Fruit fly (Drosophila melanogaster) whole organism, embryonic: Measurements from ENCODE around the gene RpS3.

Experiments
- Ada2b ChIP-seq: fragments of 200-800 bp; sonication (Bioruptor generic); IDR thresholded peaks from 2 replicates; pipeline ENCODE4 v1.3.6; 2022; ENCODE audit warnings: missing biosample characterization, missing genetic modification characterization
- Atf3 ChIP-seq: fragments of 200-800 bp; sonication (Bioruptor generic); optimal IDR thresholded peaks from 3 replicates; lab custom pipeline; 2016; ENCODE audit warnings: missing biosample characterization, missing genetic modification characterization
- Atf6 ChIP-seq: fragments of 200-800 bp; sonication (Bioruptor generic); IDR thresholded peaks from 2 replicates; pipeline ENCODE4 v1.3.6; 2022; ENCODE audit warnings: missing biosample characterization, missing genetic modification characterization
- CG10431 ChIP-seq: fragments of 200-800 bp; sonication (Bioruptor generic); optimal IDR thresholded peaks from 3 replicates; lab custom pipeline; 2018; ENCODE audit warnings: missing biosample characterization, mild to moderate bottlenecking, missing genetic modification characterization
- CG10543 ChIP-seq: fragments of 200-800 bp; sonication (Bioruptor generic); optimal IDR thresholded peaks from 3 replicates; lab custom pipeline; 2017; ENCODE audit warnings: missing biosample characterization, mild to moderate bottlenecking, missing genetic modification characterization, moderate library complexity
- CG11723 ChIP-seq: fragments of 200-800 bp; sonication (Bioruptor generic); optimal IDR thresholded peaks from 2 replicates; lab custom pipeline; 2017; ENCODE audit warnings: missing biosample characterization, mild to moderate bottlenecking, missing genetic modification characterization
- CG13424 ChIP-seq: fragments of 200-800 bp; sonication (Bioruptor generic); optimal IDR thresholded peaks from 2 replicates; lab custom pipeline; 2019; ENCODE audit warnings: missing biosample characterization, mild to moderate bottlenecking, missing genetic modification characterization, moderate library complexity
- CG14050 ChIP-seq: fragments of 200-800 bp; sonication (Bioruptor generic); IDR thresholded peaks from 3 replicates; pipeline ENCODE4 v1.3.6; 2022; ENCODE audit warnings: missing biosample characterization, missing genetic modification characterization
- CG15696 ChIP-seq: fragments of 200-800 bp; sonication (Bioruptor generic); optimal IDR thresholded peaks from 2 replicates; lab custom pipeline; 2019; ENCODE audit warnings: missing biosample characterization, mild to moderate bottlenecking, missing genetic modification characterization, moderate library complexity
- CG1647 ChIP-seq: fragments of 200-800 bp; sonication (Bioruptor generic); optimal IDR thresholded peaks from 3 replicates; lab custom pipeline; 2016; ENCODE audit warnings: missing biosample characterization, missing genetic modification characterization
- CG16863 ChIP-seq: fragments of 200-800 bp; sonication (Bioruptor generic); optimal IDR thresholded peaks from 3 replicates; lab custom pipeline; 2016; ENCODE audit warnings: missing biosample characterization, missing genetic modification characterization
- CG17361 ChIP-seq: fragments of 200-800 bp; sonication (Bioruptor generic); IDR thresholded peaks from 3 replicates; pipeline ENCODE4 v1.3.6; 2022; ENCODE audit warnings: missing biosample characterization, missing genetic modification characterization
- CG2202 ChIP-seq: fragments of 200-800 bp; sonication (Bioruptor generic); optimal IDR thresholded peaks from 2 replicates; lab custom pipeline; 2018; ENCODE audit warnings: missing biosample characterization, mild to moderate bottlenecking, missing genetic modification characterization
- CG2678 ChIP-seq: fragments of 200-800 bp; sonication (Bioruptor generic); optimal IDR thresholded peaks from 3 replicates; lab custom pipeline; 2019; ENCODE audit warnings: missing biosample characterization, mild to moderate bottlenecking, missing genetic modification characterization, moderate library complexity
- CG30403 ChIP-seq: fragments of 200-800 bp; sonication (Bioruptor generic); optimal IDR thresholded peaks from 3 replicates; lab custom pipeline; 2016; ENCODE audit warnings: missing biosample characterization, missing genetic modification characterization
- CG31365 ChIP-seq: fragments of 200-800 bp; sonication (Bioruptor generic); optimal IDR thresholded peaks from 2 replicates; lab custom pipeline; 2018; ENCODE audit warnings: missing biosample characterization, mild to moderate bottlenecking, missing genetic modification characterization
- CG3281 ChIP-seq: fragments of 200-800 bp; sonication (Bioruptor generic); optimal IDR thresholded peaks from 3 replicates; lab custom pipeline; 2017; ENCODE audit warnings: missing biosample characterization, mild to moderate bottlenecking, missing genetic modification characterization
- CG3995 ChIP-seq: fragments of 200-800 bp; sonication (Bioruptor generic); optimal IDR thresholded peaks from 3 replicates; lab custom pipeline; 2016; ENCODE audit warnings: missing biosample characterization, missing genetic modification characterization
- CG4424 ChIP-seq: fragments of 200-800 bp; sonication (Bioruptor generic); optimal IDR thresholded peaks from 3 replicates; lab custom pipeline; 2016; ENCODE audit warnings: missing biosample characterization, missing genetic modification characterization
- CG6272 ChIP-seq: fragments of 200-800 bp; sonication (Bioruptor generic); IDR thresholded peaks from 2 replicates; pipeline ENCODE4 v1.3.6; 2022; ENCODE audit warnings: missing biosample characterization, missing genetic modification characterization
- CG6813 ChIP-seq: fragments of 200-800 bp; sonication (Bioruptor generic); optimal IDR thresholded peaks from 2 replicates; lab custom pipeline; 2017; ENCODE audit warnings: missing biosample characterization, missing genetic modification characterization, mild to moderate bottlenecking, moderate library complexity, missing genetic modification reagents
- CG8478 ChIP-seq: fragments of >200 bp; optimal IDR thresholded peaks from 2 replicates; lab custom pipeline; 2018
- CG9215 ChIP-seq: fragments of 200-800 bp; sonication (Bioruptor generic); IDR thresholded peaks from 2 replicates; pipeline ENCODE4 v1.3.6; 2022; ENCODE audit warnings: missing biosample characterization, missing genetic modification characterization
- Doc3 ChIP-seq: fragments of 200-800 bp; sonication (Bioruptor generic); IDR thresholded peaks from 3 replicates; pipeline ENCODE4 v1.3.6; 2022; ENCODE audit warnings: missing biosample characterization, missing genetic modification characterization; ENCODE audit not compliant: partially characterized antibody
- ERR ChIP-seq: fragments of 200-800 bp; sonication (Bioruptor generic); optimal IDR thresholded peaks from 2 replicates; lab custom pipeline; 2016; ENCODE audit warnings: missing biosample characterization, missing genetic modification characterization
- Ets65A ChIP-seq: fragments of 200-800 bp; sonication (Bioruptor generic); peaks from one replicate; lab custom pipeline; 2016; ENCODE audit warnings: missing biosample characterization, missing genetic modification characterization
- Mes4 ChIP-seq: fragments of 200-800 bp; sonication (Bioruptor generic); optimal IDR thresholded peaks from 2 replicates; lab custom pipeline; 2016; ENCODE audit warnings: missing biosample characterization, missing genetic modification characterization
- NfI ChIP-seq: fragments of 200-800 bp; sonication (Bioruptor generic); optimal IDR thresholded peaks from 3 replicates; lab custom pipeline; 2018; ENCODE audit warnings: missing biosample characterization, mild to moderate bottlenecking, missing genetic modification characterization, moderate library complexity
- Six4 ChIP-seq: fragments of 200-800 bp; sonication (Bioruptor generic); optimal IDR thresholded peaks from 2 replicates; lab custom pipeline; 2016; ENCODE audit warnings: missing biosample characterization, missing genetic modification characterization
- Tbp ChIP-seq: fragments of >200 bp; optimal IDR thresholded peaks from 2 replicates; lab custom pipeline; 2018; ENCODE audit warnings: missing biosample characterization, missing genetic modification characterization
- Vsx1 ChIP-seq: fragments of 200-800 bp; sonication (Bioruptor generic); optimal IDR thresholded peaks from 2 replicates; lab custom pipeline; 2017; ENCODE audit warnings: missing biosample characterization, mild to moderate bottlenecking, missing genetic modification characterization, missing genetic modification reagents
- abd-A ChIP-seq: fragments of 200-800 bp; sonication (Bioruptor generic); optimal IDR thresholded peaks from 3 replicates; lab custom pipeline; 2019; ENCODE audit warnings: missing biosample characterization, mild to moderate bottlenecking, missing genetic modification characterization, moderate library complexity
- az2 ChIP-seq: fragments of 200-800 bp; sonication (Bioruptor generic); optimal IDR thresholded peaks from 3 replicates; lab custom pipeline; 2016; ENCODE audit warnings: missing biosample characterization, missing genetic modification characterization
- btn ChIP-seq: fragments of 200-800 bp; sonication (Bioruptor generic); optimal IDR thresholded peaks from 2 replicates; lab custom pipeline; 2016; ENCODE audit warnings: missing biosample characterization, missing genetic modification characterization
- crc ChIP-seq: fragments of 200-800 bp; sonication (Bioruptor generic); optimal IDR thresholded peaks from 2 replicates; lab custom pipeline; 2016; ENCODE audit warnings: missing biosample characterization, missing genetic modification characterization
- cwo ChIP-seq: fragments of 200-800 bp; sonication (Bioruptor generic); optimal IDR thresholded peaks from 3 replicates; lab custom pipeline; 2017; ENCODE audit warnings: missing biosample characterization, missing genetic modification characterization, mild to moderate bottlenecking, moderate library complexity, missing genetic modification reagents
- dan ChIP-seq: fragments of 200-800 bp; sonication (Bioruptor generic); IDR thresholded peaks from 2 replicates; pipeline ENCODE4 v1.3.6; 2022; ENCODE audit warnings: missing biosample characterization, missing genetic modification characterization
- dmrt11E ChIP-seq: fragments of 200-800 bp; sonication (Bioruptor generic); optimal IDR thresholded peaks from 3 replicates; lab custom pipeline; 2018; ENCODE audit warnings: missing biosample characterization, mild to moderate bottlenecking, missing genetic modification characterization, moderate library complexity
- ewg ChIP-seq: fragments of 200-800 bp; sonication (Bioruptor generic); optimal IDR thresholded peaks from 3 replicates; lab custom pipeline; 2017; ENCODE audit warnings: mild to moderate bottlenecking, missing biosample characterization, missing genetic modification reagents, missing genetic modification characterization
- eyg ChIP-seq: fragments of 200-800 bp; sonication (Bioruptor generic); optimal IDR thresholded peaks from 3 replicates; lab custom pipeline; 2016; ENCODE audit warnings: missing biosample characterization, missing genetic modification characterization
- fd102C ChIP-seq: fragments of 200-800 bp; sonication (Bioruptor generic); optimal IDR thresholded peaks from 2 replicates; lab custom pipeline; 2018; ENCODE audit warnings: missing biosample characterization, mild to moderate bottlenecking, missing genetic modification characterization, moderate library complexity
- hkb ChIP-seq, 2 experiments: fragments of 200-800 bp in 1 of 2; fragments of >200 bp in 1 of 2; sonication (Bioruptor generic) in 1 of 2; IDR thresholded peaks in 1 of 2; optimal IDR thresholded peaks in 1 of 2; 2 replicates each; pipeline versions ENCODE4 v1.3.6 to Lab custom; 2017 to 2022; ENCODE audit warnings: missing biosample characterization in 1 of 2, missing genetic modification characterization in 1 of 2
- jigr1 ChIP-seq: fragments of 200-800 bp; sonication (Bioruptor generic); IDR thresholded peaks from 3 replicates; pipeline ENCODE4 v1.3.6; 2022; ENCODE audit warnings: missing biosample characterization, missing genetic modification characterization
- lov ChIP-seq, 2 experiments: fragments of 200-800 bp in 1 of 2; fragments of >200 bp in 1 of 2; sonication (Bioruptor generic) in 1 of 2; IDR thresholded peaks in 1 of 2; optimal IDR thresholded peaks in 1 of 2; 2 replicates in 1 of 2; 3 replicates in 1 of 2; pipeline versions ENCODE4 v1.3.6 to Lab custom; 2017 to 2022; ENCODE audit warnings: missing biosample characterization in 1 of 2, missing genetic modification characterization in 1 of 2
- maf-S ChIP-seq: fragments of 200-800 bp; sonication (Bioruptor generic); optimal IDR thresholded peaks from 2 replicates; lab custom pipeline; 2016; ENCODE audit warnings: missing biosample characterization, missing genetic modification characterization
- sr ChIP-seq: fragments of 200-800 bp; sonication (Bioruptor generic); IDR thresholded peaks from 3 replicates; pipeline ENCODE4 v1.3.6; 2022; ENCODE audit warnings: missing biosample characterization, missing genetic modification characterization
- tll ChIP-seq, 2 experiments: fragments of 200-800 bp in 1 of 2; fragments of >200 bp in 1 of 2; sonication (Bioruptor generic) in 1 of 2; optimal IDR thresholded peaks; 2 replicates each; lab custom pipeline; 2017 to 2019; ENCODE audit warnings: missing biosample characterization in 2 of 2, missing genetic modification characterization in 2 of 2, mild to moderate bottlenecking in 1 of 2, moderate library complexity in 1 of 2
- trem ChIP-seq: fragments of 200-800 bp; optimal IDR thresholded peaks from 3 replicates; lab custom pipeline; 2019; ENCODE audit warnings: missing biosample characterization, mild to moderate bottlenecking, missing genetic modification characterization, moderate library complexity
- vvl ChIP-seq: fragments of 200-800 bp; sonication (Bioruptor generic); IDR thresholded peaks from 2 replicates; pipeline ENCODE4 v1.3.6; 2022; ENCODE audit warnings: missing biosample characterization, missing genetic modification characterization

The RpS3 gene

DNA sequence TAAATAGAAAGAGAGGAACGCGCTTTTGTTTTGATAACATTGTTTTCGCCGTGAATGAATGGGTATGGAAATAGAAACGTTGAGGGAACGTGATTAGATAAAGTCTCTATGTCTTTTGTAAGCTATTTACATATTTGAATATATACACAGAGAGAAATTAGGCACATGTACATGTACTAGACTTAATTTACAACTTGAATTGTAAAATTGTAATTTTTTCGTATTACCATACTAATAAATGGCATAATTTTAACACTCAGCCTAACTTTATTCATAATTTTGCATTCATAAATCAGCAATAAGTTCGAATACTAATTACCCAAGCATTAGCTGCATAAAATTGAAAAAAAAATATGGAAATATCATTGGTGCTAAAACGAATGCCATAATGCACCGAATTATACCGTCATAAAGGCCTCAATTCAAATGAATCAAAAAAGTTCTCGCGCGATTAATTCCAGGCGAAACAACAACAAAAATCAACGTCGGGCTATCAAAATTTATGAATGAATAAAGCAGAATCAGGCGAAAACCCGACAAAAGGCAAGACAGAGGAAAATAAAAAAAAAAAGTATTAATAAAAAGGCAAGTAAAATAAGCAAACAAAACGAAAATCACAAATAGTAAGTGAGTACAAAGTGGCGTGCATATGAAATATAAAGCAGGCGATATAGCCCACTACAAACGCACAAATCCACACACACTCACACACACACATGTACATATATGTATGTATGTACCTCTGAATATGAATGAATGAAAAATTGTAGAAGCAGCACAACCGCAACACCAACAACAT, 25.9 kb upstream of the RpS3 start (continued):
- TF ChIP-seq NfI (no peak), CG15696 (peak; percentile 61), dan (GFP tag; lab: Robert Waterston, UW) (no peak), CG4424 (GFP tag; lab: Kevin White, UChicago) (peak; percentile 67), btn (GFP tag; lab: Kevin White, UChicago) (no peak), CG3995 (GFP tag; lab: Kevin White, UChicago) (peak; percentile 11), Mes4 (GFP tag; lab: Kevin White, UChicago) (peak; percentile 26), CG9215 (GFP tag; lab: Robert Waterston, UW) (0 out of 2 replicates have a peak, but pooled peaks have one; percentile 5), CG10543 (GFP tag; lab: Kevin White, UChicago) (no peak), CG31365 (tag; lab: Kevin White, UChicago) (no peak), tll (GFP tag; optimal IDR thresholded peaks at IDR 0.05; lab: Kevin White, UChicago) (no peak), abd-A (tag; lab: Kevin White, UChicago) (no peak), jigr1 (no peak), Tbp (GFP tag; lab: Kevin White, UChicago) (no peak), Atf6 (peak; percentile 59), sr (GFP tag; lab: Robert Waterston, UW) (no peak), cwo (peak; percentile 44), CG17361 (GFP tag; lab: Robert Waterston, UW) (peak; percentile 79), CG6813 (peak; percentile 64), CG6272 (no peak), crc (GFP tag; lab: Kevin White, UChicago) (peak; percentile 11), eyg (GFP tag; lab: Kevin White, UChicago) (no peak), CG11723 (no peak), CG2678 (tag; lab: Kevin White, UChicago) (peak; percentile 79), vvl (GFP tag; lab: Robert Waterston, UW) (peak; percentile 71), CG1647 (no peak), CG13424 (tag; lab: Kevin White, UChicago) (peak; percentile 44), CG10431 (GFP tag; lab: Kevin White, UChicago) (no peak), fd102C (GFP tag; lab: Kevin White, UChicago) (no peak), az2 (GFP tag; lab: Kevin White, UChicago) (peak; percentile 32), lov (optimal IDR thresholded peaks at IDR 0.05; lab: Kevin White, UChicago) (no peak), lov (GFP tag; IDR thresholded peaks at IDR 0.05; lab: Robert Waterston, UW) (no peak), ERR (GFP tag; lab: Kevin White, UChicago) (no peak), CG3281 (peak; percentile 76), Doc3 (no peak), CG8478 (lab: Kevin White, UChicago) (no peak), Six4 (GFP tag; lab: Kevin White, UChicago) (peak; percentile 32), ewg (GFP tag; lab: Kevin White, UChicago) (peak; percentile 28), Vsx1 (GFP tag; lab: Kevin White, UChicago) (peak; percentile 5), Ets65A (GFP tag; lab: Kevin White, UChicago) (peak; percentile 36), hkb (optimal IDR thresholded peaks at IDR 0.05; lab: Kevin White, UChicago) (no peak), hkb (GFP tag; IDR thresholded peaks at IDR 0.05; lab: Robert Waterston, UW) (peak; percentile 27; the same call in 1 of the 2 replicates), trem (peak; percentile 50), CG30403 (GFP tag; lab: Kevin White, UChicago) (peak; percentile 67), Ada2b (GFP tag; lab: Robert Waterston, UW) (no peak), Atf3 (no peak), CG14050 (GFP tag; lab: Robert Waterston, UW) (no peak), CG16863 (GFP tag; lab: Kevin White, UChicago) (peak; percentile 24), maf-S (GFP tag; lab: Kevin White, UChicago) (no peak), dmrt11E (tag; lab: Kevin White, UChicago) (peak; percentile 70), CG2202 (tag; lab: Kevin White, UChicago) (peak; percentile 38)
